Worm (Caenorhabditis elegans) whole organism, mixed stage, embryonic: ENCODE measurements around the gene let-716.

Experiments
- M03D4.4 ChIP-seq: sonication (generic microtip); optimal IDR thresholded peaks from 2 replicates; lab custom pipeline; 2017; ENCODE audit warnings: mild to moderate bottlenecking, missing genetic modification characterization, missing compliant biosample characterization
- ceh-39 ChIP-seq: fragments of 150-350 bp; optimal IDR thresholded peaks from 2 replicates; lab custom pipeline; 2014; ENCODE audit warnings: missing biosample characterization, missing genetic modification characterization
- ceh-83 ChIP-seq: fragments of 200-800 bp; sonication (Bioruptor generic); optimal IDR thresholded peaks from 2 replicates; lab custom pipeline; 2018; ENCODE audit warnings: mild to moderate bottlenecking, missing genetic modification characterization, missing compliant biosample characterization
- nhr-237 ChIP-seq: fragments of 150-350 bp; optimal IDR thresholded peaks from 2 replicates; lab custom pipeline; 2014; ENCODE audit warnings: missing biosample characterization, missing genetic modification characterization
- sem-2 ChIP-seq: fragments of 200-800 bp; sonication (Bioruptor generic); optimal IDR thresholded peaks from 2 replicates; lab custom pipeline; 2018; ENCODE audit warnings: mild to moderate bottlenecking, missing genetic modification characterization, missing compliant biosample characterization
- unc-62 ChIP-seq: fragments of 150-350 bp; optimal IDR thresholded peaks from 2 replicates; lab custom pipeline; 2014; ENCODE audit warnings: missing biosample characterization, missing genetic modification reagents, missing genetic modification characterization

DNA sequence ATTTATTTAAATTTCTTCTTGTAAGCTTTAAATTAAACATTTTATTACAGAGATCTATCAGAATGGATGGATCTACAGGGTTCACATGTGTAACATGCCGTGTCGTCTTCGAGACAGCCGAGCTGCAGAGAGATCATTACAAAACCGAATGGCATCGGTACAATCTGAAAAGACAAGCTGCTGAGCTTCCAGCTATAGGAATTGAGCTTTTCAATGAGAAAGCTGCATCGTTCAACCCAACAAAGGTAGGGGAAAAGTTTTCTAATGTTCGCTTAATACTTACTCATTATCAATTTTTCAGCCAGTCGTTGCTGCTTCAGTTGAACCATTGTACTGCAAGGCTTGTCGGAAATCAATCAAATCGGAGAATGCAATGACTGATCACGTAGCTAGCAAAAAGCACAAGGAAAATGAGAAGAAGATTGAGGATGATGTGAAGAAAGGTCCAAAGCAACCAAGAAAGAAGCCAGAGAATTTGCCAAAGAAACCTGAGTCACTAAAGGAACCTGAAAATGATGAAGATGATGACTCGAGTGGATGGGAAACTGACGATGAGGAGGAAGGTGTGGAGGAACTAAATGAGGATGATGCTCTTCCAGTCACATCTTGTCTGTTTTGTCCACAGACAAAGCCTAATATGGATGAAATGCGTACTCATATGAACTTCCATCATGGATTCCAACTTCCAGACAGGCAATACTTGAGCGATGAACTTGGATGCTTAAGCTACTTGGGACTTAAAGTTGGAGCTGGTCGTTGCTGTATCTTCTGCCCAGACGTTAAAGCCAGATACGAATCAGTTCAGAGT is 1.6 kb upstream of the let-716 start, which contains the start of gene znf-622:
- TF ChIP-seq ceh-83 (GFP tag; lab: Kevin White, UChicago) = no peak
- no peak for TF ChIP-seq M03D4.4
- TF ChIP-seq nhr-237 (tag; lab: Kevin White, UChicago) = no peak
- TF ChIP-seq ceh-39 (tag; lab: Kevin White, UChicago) = no peak
- no peak for TF ChIP-seq sem-2 (GFP tag; lab: Kevin White, UChicago)
- TF ChIP-seq unc-62 (GFP tag; lab: Kevin White, UChicago) = no peak
